Fruit fly (Drosophila melanogaster): ENCODE results near the gene CG44227.
A peak's percentile ranks its signal among the peaks of the same experiment; 100 is the strongest.

The CG44227 gene

DNA sequence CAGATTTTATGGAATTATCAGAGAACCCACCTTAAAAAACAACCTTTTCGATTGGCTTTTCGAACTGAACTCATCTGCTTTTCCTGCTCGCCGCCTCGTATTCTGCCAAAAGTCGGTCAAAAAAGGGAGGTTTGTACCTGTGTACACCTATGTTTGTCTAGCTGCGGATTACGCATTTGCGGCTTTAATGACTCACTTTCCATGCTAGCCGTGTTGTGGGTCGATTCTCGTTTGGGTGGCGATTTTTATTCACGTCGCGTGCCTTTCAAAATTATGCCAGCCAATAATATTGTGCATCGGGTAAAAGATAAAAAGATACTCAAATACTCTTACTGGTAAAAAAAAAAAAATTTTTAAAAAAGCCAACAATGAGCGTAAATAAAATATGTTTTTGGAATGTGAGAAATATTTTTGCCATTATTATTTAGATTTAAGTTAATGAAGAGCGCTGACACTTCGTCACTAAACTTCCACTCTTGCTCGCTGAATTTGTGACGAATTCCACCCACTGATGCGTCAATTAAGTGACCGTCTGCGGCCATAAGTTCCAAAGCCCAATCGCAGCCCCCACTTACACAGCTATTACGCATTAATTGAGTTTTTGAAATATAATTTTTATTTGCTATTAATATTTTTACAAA lies 39.3 kb downstream of the CG44227 start, which contains the start of gene Cyp313b1:
Gene Cyp313b1 (minus strand): TSS at position 71 of the 641 bp plus-strand sequence.
- TF ChIP-seq noc (tag; optimal IDR thresholded peaks at IDR 0.05): no peak

- peak; percentile 29 for TF ChIP-seq noc (tag; optimal IDR thresholded peaks at IDR 0.05)
Measured at dm6 chr3R:8642376-8642966, 42.5 kb downstream of the CG44227 start.

- TF ChIP-seq noc (tag; optimal IDR thresholded peaks at IDR 0.05): no peak
Measured at dm6 chr3R:8638629-8639028, 46.3 kb downstream of the CG44227 start.

DNA sequence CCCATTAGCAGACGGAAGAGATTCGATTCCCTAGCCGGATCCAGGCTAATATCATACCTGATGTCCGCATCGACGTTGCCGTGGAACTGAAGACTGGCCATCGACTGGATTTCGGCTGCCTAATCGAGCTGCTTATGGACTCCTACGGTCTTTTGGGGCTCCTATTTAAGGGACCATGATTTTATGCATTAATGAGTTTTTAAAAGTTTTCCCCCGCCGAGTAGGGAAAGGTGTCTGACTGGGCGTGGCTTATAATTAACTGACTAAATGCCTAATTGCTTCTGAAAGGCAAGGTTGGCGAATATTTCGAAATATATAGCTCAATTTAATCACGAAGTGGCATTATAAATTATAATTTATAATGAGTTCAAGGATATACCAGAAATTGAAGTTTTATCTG lies 49.2 kb downstream of the CG44227 start, which contains the start of gene Or85e:
Gene Or85e (minus strand): TSS at position 101 of the 400 bp plus-strand sequence.
- TF ChIP-seq noc (tag; optimal IDR thresholded peaks at IDR 0.05): no peak
